Worm (Caenorhabditis elegans) whole organism, late embryonic: ENCODE data around the gene nlp-68.

Experiments used
- C08G9.2 ChIP-seq: sonication (generic microtip); optimal IDR thresholded peaks from 2 replicates; lab custom pipeline; 2016; ENCODE audit warnings: mild to moderate bottlenecking, missing genetic modification characterization, moderate library complexity, missing compliant biosample characterization
- C38D4.7 ChIP-seq: fragments of 200-800 bp; sonication (Bioruptor generic); optimal IDR thresholded peaks from 2 replicates; lab custom pipeline; 2018; ENCODE audit warnings: mild to moderate bottlenecking, missing genetic modification characterization, moderate library complexity, missing compliant biosample characterization
- F13H6.1 ChIP-seq: sonication (generic microtip); optimal IDR thresholded peaks from 2 replicates; lab custom pipeline; 2016; ENCODE audit warnings: missing genetic modification characterization, missing compliant biosample characterization
- K02D7.2 ChIP-seq: sonication (generic microtip); optimal IDR thresholded peaks from 2 replicates; lab custom pipeline; 2017; ENCODE audit warnings: mild to moderate bottlenecking, missing genetic modification characterization, missing compliant biosample characterization
- T23F11.4 ChIP-seq: fragments of 200-800 bp; sonication (Bioruptor generic); optimal IDR thresholded peaks from 2 replicates; lab custom pipeline; 2018; ENCODE audit warnings: mild to moderate bottlenecking, missing genetic modification characterization, missing compliant biosample characterization
- ama-1 ChIP-seq: fragments of 150-350 bp; optimal IDR thresholded peaks from 2 replicates; lab custom pipeline; 2014
- ceh-14 ChIP-seq: sonication (generic microtip); optimal IDR thresholded peaks from 2 replicates; lab custom pipeline; 2016; ENCODE audit warnings: missing genotype, missing genetic modification characterization, missing compliant biosample characterization
- ceh-22 ChIP-seq: sonication (generic microtip); optimal IDR thresholded peaks from 2 replicates; lab custom pipeline; 2017; ENCODE audit warnings: missing biosample characterization, missing genetic modification characterization
- ceh-45 ChIP-seq: fragments of 200-800 bp; sonication (Bioruptor generic); IDR thresholded peaks from 2 replicates; pipeline ENCODE4 v1.3.6; 2022; ENCODE audit warnings: missing genetic modification reagents, missing genetic modification characterization, missing compliant biosample characterization
- ceh-48 ChIP-seq: sonication (generic microtip); optimal IDR thresholded peaks from 2 replicates; lab custom pipeline; 2016; ENCODE audit warnings: missing genetic modification characterization, inconsistent platforms, missing compliant biosample characterization
- che-1 ChIP-seq: sonication (generic microtip); optimal IDR thresholded peaks from 2 replicates; lab custom pipeline; 2016; ENCODE audit warnings: mild to moderate bottlenecking, missing genetic modification characterization, missing compliant biosample characterization
- dve-1 ChIP-seq: sonication (generic microtip); optimal IDR thresholded peaks from 2 replicates; lab custom pipeline; 2017; ENCODE audit warnings: antibody characterized with exemption, mild to moderate bottlenecking, missing genetic modification characterization, missing compliant biosample characterization
- elt-4 ChIP-seq: sonication (generic microtip); optimal IDR thresholded peaks from 2 replicates; lab custom pipeline; 2016; ENCODE audit warnings: missing genetic modification characterization, missing compliant biosample characterization
- ets-4 ChIP-seq: sonication (generic microtip); optimal IDR thresholded peaks from 2 replicates; lab custom pipeline; 2016; ENCODE audit warnings: missing genetic modification characterization, missing compliant biosample characterization
- fkh-10 ChIP-seq: fragments of 150-350 bp; optimal IDR thresholded peaks from 2 replicates; lab custom pipeline; 2014; ENCODE audit warnings: missing biosample characterization, missing genetic modification reagents, missing genetic modification characterization
- fkh-6 ChIP-seq: sonication (generic microtip); optimal IDR thresholded peaks from 2 replicates; lab custom pipeline; 2016; ENCODE audit warnings: missing genetic modification characterization, missing compliant biosample characterization
- gmeb-2 ChIP-seq: sonication (generic microtip); optimal IDR thresholded peaks from 2 replicates; lab custom pipeline; 2016; ENCODE audit warnings: missing genetic modification characterization, inconsistent platforms, missing compliant biosample characterization
- hlh-13 ChIP-seq: fragments of 200-800 bp; sonication (Bioruptor generic); optimal IDR thresholded peaks from 2 replicates; lab custom pipeline; 2018; ENCODE audit warnings: mild to moderate bottlenecking, missing genetic modification characterization, missing compliant biosample characterization
- hlh-15 ChIP-seq: sonication (generic microtip); optimal IDR thresholded peaks from 2 replicates; lab custom pipeline; 2016; ENCODE audit warnings: missing genetic modification characterization, missing compliant biosample characterization
- hlh-30 ChIP-seq: sonication (generic microtip); optimal IDR thresholded peaks from 2 replicates; lab custom pipeline; 2017; ENCODE audit warnings: antibody characterized with exemption, missing genetic modification characterization, missing compliant biosample characterization; ENCODE audit not compliant: insufficient read depth
- hlh-8 ChIP-seq: sonication (generic microtip); optimal IDR thresholded peaks from 2 replicates; lab custom pipeline; 2016; ENCODE audit warnings: missing genotype, missing genetic modification characterization, missing compliant biosample characterization
- nhr-232 ChIP-seq: sonication (generic microtip); optimal IDR thresholded peaks from 2 replicates; lab custom pipeline; 2016; ENCODE audit warnings: missing genetic modification characterization, missing compliant biosample characterization
- npax-4 ChIP-seq: sonication (generic microtip); optimal IDR thresholded peaks from 2 replicates; lab custom pipeline; 2016; ENCODE audit warnings: missing genetic modification characterization, missing compliant biosample characterization
- pax-1 ChIP-seq: fragments of 150-350 bp; optimal IDR thresholded peaks from 2 replicates; lab custom pipeline; 2014; ENCODE audit warnings: missing biosample characterization, missing genetic modification characterization
- syd-9 ChIP-seq: sonication (generic microtip); optimal IDR thresholded peaks from 2 replicates; lab custom pipeline; 2016; ENCODE audit warnings: mild to moderate bottlenecking, missing genetic modification characterization, moderate library complexity, missing compliant biosample characterization
- tbx-7 ChIP-seq: sonication (generic microtip); optimal IDR thresholded peaks from 2 replicates; lab custom pipeline; 2016; ENCODE audit warnings: missing genotype, missing genetic modification characterization, missing compliant biosample characterization
- ttx-3 ChIP-seq: sonication (generic microtip); optimal IDR thresholded peaks from 2 replicates; lab custom pipeline; 2016; ENCODE audit warnings: missing genetic modification reagents, missing genetic modification characterization, missing compliant biosample characterization
- unc-3 ChIP-seq, 2 experiments: fragments of 200-800 bp in 1 of 2; sonication (Bioruptor generic) in 1 of 2; sonication (generic microtip) in 1 of 2; conservative IDR thresholded peaks in 1 of 2; optimal IDR thresholded peaks in 1 of 2; 2 replicates each; pipeline versions ENCODE4 v1.3.6 to Lab custom; 2016 to 2022; ENCODE audit warnings: missing compliant biosample characterization in 2 of 2, missing genetic modification characterization in 2 of 2, missing genetic modification reagents in 1 of 2
- unc-42 ChIP-seq: sonication (generic microtip); optimal IDR thresholded peaks from 2 replicates; lab custom pipeline; 2016; ENCODE audit warnings: missing genotype, missing genetic modification characterization, missing compliant biosample characterization
- unc-55 ChIP-seq: sonication (generic microtip); optimal IDR thresholded peaks from 2 replicates; lab custom pipeline; 2017; ENCODE audit warnings: missing biosample characterization, missing genetic modification reagents, missing genetic modification characterization
- unc-86 ChIP-seq: sonication (generic microtip); optimal IDR thresholded peaks from 2 replicates; lab custom pipeline; 2016; ENCODE audit warnings: missing genetic modification characterization, missing compliant biosample characterization

nlp-68 gene

DNA sequence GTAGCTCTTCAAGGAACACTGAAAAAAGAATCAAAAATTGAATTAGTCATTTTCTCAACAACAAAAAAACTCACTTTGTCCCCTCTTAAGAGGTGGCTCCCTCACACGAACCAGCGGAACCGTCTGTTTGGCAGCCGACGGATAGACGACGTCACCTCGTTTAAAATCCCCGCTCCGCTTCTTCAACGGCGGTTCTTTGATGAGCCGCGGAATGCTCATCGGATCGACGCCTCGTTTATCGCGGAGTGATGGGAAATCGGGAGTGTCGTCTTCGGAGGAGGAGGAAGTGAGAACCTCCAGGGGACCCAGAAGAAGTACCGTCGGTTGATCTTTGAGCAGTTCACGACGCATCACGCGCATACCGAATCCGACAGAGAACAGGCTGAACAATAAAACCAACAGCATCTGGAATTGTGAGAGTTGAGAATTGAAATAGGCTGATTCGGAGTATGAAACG, at the start of gene nlp-68:
Gene nlp-68, minus strand, starts transcription at position 407 of the 457 bp plus-strand sequence.
- TF ChIP-seq K02D7.2 (tag; lab: Kevin White, UChicago) (no peak), unc-3 (GFP tag; conservative IDR thresholded peaks at IDR 0.05; lab: Robert Waterston, UW) (no peak), unc-3 (tag; optimal IDR thresholded peaks at IDR 0.05; lab: Kevin White, UChicago) (no peak), ets-4 (tag; lab: Kevin White, UChicago) (no peak), dve-1 (tag; lab: Kevin White, UChicago) (no peak), hlh-30 (no peak), npax-4 (tag; lab: Kevin White, UChicago) (no peak), hlh-13 (GFP tag; lab: Kevin White, UChicago) (no peak), pax-1 (tag; lab: Kevin White, UChicago) (no peak), C38D4.7 (GFP tag; lab: Kevin White, UChicago) (no peak), unc-86 (tag; lab: Kevin White, UChicago) (no peak), ceh-45 (GFP tag; lab: Robert Waterston, UW) (no peak), elt-4 (no peak), C08G9.2 (no peak), ceh-48 (tag; lab: Kevin White, UChicago) (no peak), ama-1 (lab: Kevin White, UChicago) (no peak), ceh-22 (no peak), syd-9 (tag; lab: Kevin White, UChicago) (no peak)

DNA sequence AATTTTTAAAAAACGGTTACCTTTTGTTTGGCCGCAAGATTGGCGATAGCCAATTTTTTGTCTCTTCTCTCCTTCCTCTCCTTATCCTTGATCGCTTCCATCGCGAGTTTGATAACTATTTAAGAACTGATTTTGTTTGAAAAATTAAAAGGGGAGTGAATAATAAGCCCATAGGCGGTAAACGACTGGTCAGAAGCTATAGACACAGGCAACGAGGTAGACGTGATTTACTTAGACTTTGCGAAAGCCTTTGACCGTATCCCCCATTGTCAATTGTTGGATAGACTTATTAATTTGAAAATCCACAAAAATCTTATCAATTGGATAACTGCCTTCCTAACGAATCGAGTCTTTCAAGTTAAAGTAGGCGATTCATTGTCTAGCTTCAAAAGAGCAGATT, 47.3 kb upstream of the nlp-68 start, which contains the start of gene Y45F3A.5:
Gene Y45F3A.5, minus strand, starts transcription at position 101 of the 400 bp plus-strand sequence.
- TF ChIP-seq hlh-13 (GFP tag; lab: Kevin White, UChicago) (no peak), fkh-10 (no peak), hlh-8 (tag; lab: Kevin White, UChicago) (no peak), F13H6.1 (no peak), che-1 (tag; lab: Kevin White, UChicago) (no peak), nhr-232 (tag; lab: Kevin White, UChicago) (no peak), T23F11.4 (GFP tag; lab: Kevin White, UChicago) (no peak), dve-1 (tag; lab: Kevin White, UChicago) (no peak), ceh-48 (tag; lab: Kevin White, UChicago) (no peak)

DNA sequence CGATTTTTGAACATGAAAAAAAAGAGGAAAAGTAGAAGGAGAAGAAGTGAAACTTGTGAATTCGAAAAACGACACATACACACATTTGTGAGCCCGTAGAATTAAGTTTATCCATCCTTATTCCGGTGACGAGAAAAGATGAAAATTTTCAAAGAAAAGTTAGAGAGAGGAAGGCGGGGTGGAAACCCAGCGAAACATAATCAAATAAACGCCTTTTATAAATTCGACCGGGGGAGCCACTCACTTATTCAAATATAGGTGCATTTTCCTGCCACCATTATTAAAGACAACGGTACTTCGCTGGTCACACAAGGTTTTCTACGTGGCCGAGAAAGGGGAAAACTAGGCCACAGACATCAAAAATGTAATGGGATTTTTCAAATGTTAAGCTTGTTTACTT, 44.5 kb upstream of the nlp-68 start:
- no peak for TF ChIP-seq ttx-3
- no peak for TF ChIP-seq fkh-6 (tag; lab: Kevin White, UChicago)
- peak; percentile 91 for TF ChIP-seq unc-42 (tag; lab: Kevin White, UChicago)
- TF ChIP-seq unc-55: no peak
- TF ChIP-seq hlh-30: no peak

ce11 chrIII:10580206-10580605, 41.2 kb upstream of the nlp-68 start:
- TF ChIP-seq unc-42 (tag; lab: Kevin White, UChicago): peak; percentile 13
- no peak for TF ChIP-seq fkh-6 (tag; lab: Kevin White, UChicago)
- TF ChIP-seq, all 69 proteins: peak for 1

DNA sequence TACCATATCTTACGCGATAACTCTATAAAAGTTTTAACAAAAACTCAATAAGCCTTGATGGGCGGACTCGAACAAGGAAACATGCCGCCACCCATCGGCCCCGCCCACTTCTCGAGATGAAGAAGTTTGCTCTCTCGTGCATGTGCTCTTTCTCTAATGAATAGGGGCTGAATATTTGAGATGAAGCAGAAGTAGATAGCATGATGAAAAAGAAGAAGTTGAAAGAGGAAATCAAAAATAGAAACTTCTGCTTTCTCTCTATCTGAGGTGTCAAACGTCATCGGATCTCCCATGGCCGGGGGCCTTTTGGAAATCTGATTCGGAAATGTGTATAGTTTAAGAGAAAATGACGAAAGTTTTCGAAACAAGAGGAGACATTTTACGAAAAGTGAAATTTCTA, 39.9 kb upstream of the nlp-68 start:
- TF ChIP-seq unc-42 (tag; lab: Kevin White, UChicago) (peak; percentile 20), ceh-48 (tag; lab: Kevin White, UChicago) (no peak)

DNA sequence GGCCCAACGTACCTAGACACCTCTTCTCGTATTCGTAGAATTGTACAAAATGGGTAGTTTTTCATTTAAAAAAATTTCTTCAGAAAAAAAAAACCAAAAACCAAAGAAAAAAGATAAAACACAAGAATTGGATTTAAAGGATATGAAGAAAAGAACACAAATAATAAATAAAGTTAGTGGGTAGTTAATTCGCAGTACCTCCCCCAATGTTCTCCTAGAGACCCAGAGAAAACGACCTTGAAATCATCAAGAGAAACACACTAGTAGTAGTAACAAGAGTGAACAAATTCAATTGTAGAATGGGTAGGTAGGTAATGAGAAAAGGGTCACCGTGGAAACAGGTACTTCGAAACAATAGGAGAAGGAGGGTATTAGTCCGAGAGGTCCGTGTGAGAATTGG, 38.8 kb upstream of the nlp-68 start:
- TF ChIP-seq hlh-8 (tag; lab: Kevin White, UChicago): no peak
- TF ChIP-seq gmeb-2: no peak
- no peak for TF ChIP-seq tbx-7 (tag; lab: Kevin White, UChicago)
- no peak for TF ChIP-seq ceh-14 (tag; lab: Kevin White, UChicago)
- no peak for TF ChIP-seq syd-9 (tag; lab: Kevin White, UChicago)
- no peak for TF ChIP-seq T23F11.4 (GFP tag; lab: Kevin White, UChicago)
- peak; percentile 13 for TF ChIP-seq unc-42 (tag; lab: Kevin White, UChicago)
- no peak for TF ChIP-seq hlh-15 (tag; lab: Kevin White, UChicago)
- TF ChIP-seq, all 69 proteins: peak for 1
